Worm (Caenorhabditis elegans) whole organism, mixed stage, embryonic: ENCODE data around the gene C33D9.13.

Experiments used
- ces-1 ChIP-seq: fragments of 150-350 bp; optimal IDR thresholded peaks from 2 replicates; lab custom pipeline; 2014; ENCODE audit warnings: missing biosample characterization, missing genetic modification reagents, missing genetic modification characterization
- elt-3 ChIP-seq: fragments of 150-350 bp; optimal IDR thresholded peaks from 2 replicates; lab custom pipeline; 2014; ENCODE audit warnings: missing biosample characterization, missing genetic modification characterization
- hlh-1 ChIP-seq: fragments of 150-350 bp; optimal IDR thresholded peaks from 2 replicates; lab custom pipeline; 2014; ENCODE audit warnings: missing biosample characterization, missing genetic modification reagents, missing genetic modification characterization
- lin-32 ChIP-seq: fragments of 200-800 bp; sonication (Bioruptor generic); optimal IDR thresholded peaks from 2 replicates; lab custom pipeline; 2018; ENCODE audit warnings: mild to moderate bottlenecking, missing genetic modification characterization, missing compliant biosample characterization
- nhr-2 ChIP-seq: fragments of 150-350 bp; optimal IDR thresholded peaks from 2 replicates; lab custom pipeline; 2014; ENCODE audit warnings: missing biosample characterization, missing genetic modification characterization
- nhr-76 ChIP-seq: sonication (generic microtip); optimal IDR thresholded peaks from 2 replicates; lab custom pipeline; 2017; ENCODE audit warnings: missing biosample characterization, missing genetic modification characterization
- sptf-1 ChIP-seq: sonication (generic microtip); optimal IDR thresholded peaks from 2 replicates; lab custom pipeline; 2017; ENCODE audit warnings: mild to moderate bottlenecking, missing genetic modification characterization, moderate library complexity, missing compliant biosample characterization
- unc-62 ChIP-seq: fragments of 150-350 bp; optimal IDR thresholded peaks from 2 replicates; lab custom pipeline; 2014; ENCODE audit warnings: missing biosample characterization, missing genetic modification reagents, missing genetic modification characterization

- TF ChIP-seq unc-62 (GFP tag; lab: Kevin White, UChicago) = no peak
- no peak for TF ChIP-seq elt-3
- no peak for TF ChIP-seq nhr-76
- no peak for TF ChIP-seq nhr-2 (tag; lab: Kevin White, UChicago)
- no peak for TF ChIP-seq hlh-1 (tag; lab: Kevin White, UChicago)
- TF ChIP-seq ces-1 (GFP tag; lab: Kevin White, UChicago) = no peak
- no peak for TF ChIP-seq sptf-1 (tag; lab: Kevin White, UChicago)
- TF ChIP-seq lin-32 (GFP tag; lab: Kevin White, UChicago) = no peak
Observed at ce11 chrIV:8827500-8827899, 42.4 kb upstream of the C33D9.13 start, which contains the start of gene T28C6.7.
